Fruit fly (Drosophila melanogaster): ENCODE measurements around the gene cert.

- TF ChIP-seq CG8478 (optimal IDR thresholded peaks at IDR 0.05) (no peak), CTCF (optimal IDR thresholded peaks at IDR 0.05) (no peak)
These were observed 5.0 kb downstream of the cert start for dm6 chr3L:8284651-8285050.
